Worm (Caenorhabditis elegans) whole organism, young adult: ENCODE results near the gene syx-2.

Experiments
- D2030.7 ChIP-seq: fragments of 200-800 bp; sonication (Bioruptor generic); IDR thresholded peaks from 2 replicates; pipeline ENCODE4 v1.3.6; 2022; ENCODE audit warnings: missing genetic modification reagents, missing genetic modification characterization, missing compliant biosample characterization
- F33H1.4 ChIP-seq: fragments of 200-800 bp; sonication (Bioruptor generic); IDR thresholded peaks from 2 replicates; pipeline ENCODE4 v1.3.6; 2022; ENCODE audit warnings: missing genetic modification reagents, missing genetic modification characterization, missing compliant biosample characterization
- F37B4.10 ChIP-seq: fragments of 200-800 bp; sonication (Bioruptor generic); IDR thresholded peaks from 2 replicates; pipeline ENCODE4 v1.3.6; 2022; ENCODE audit warnings: missing genetic modification characterization, missing compliant biosample characterization
- F52B5.7 ChIP-seq: sonication (generic microtip); optimal IDR thresholded peaks from 2 replicates; lab custom pipeline; 2016; ENCODE audit warnings: mild to moderate bottlenecking, missing genetic modification characterization, missing compliant biosample characterization
- F57A8.1 ChIP-seq: fragments of 200-800 bp; sonication (Bioruptor generic); optimal IDR thresholded peaks from 2 replicates; lab custom pipeline; 2018; ENCODE audit warnings: mild to moderate bottlenecking, missing genetic modification characterization, moderate library complexity, missing compliant biosample characterization
- F57C9.4 ChIP-seq: sonication (generic microtip); optimal IDR thresholded peaks from 2 replicates; lab custom pipeline; 2017; ENCODE audit warnings: mild to moderate bottlenecking, missing genetic modification characterization, missing compliant biosample characterization
- T07F8.4 ChIP-seq: sonication (generic microtip); optimal IDR thresholded peaks from 2 replicates; lab custom pipeline; 2016; ENCODE audit warnings: mild to moderate bottlenecking, missing genetic modification characterization, moderate library complexity, missing compliant biosample characterization
- ama-1 ChIP-seq, 3 experiments: fragments of 150-350 bp in 1 of 3; sonication (generic microtip) in 2 of 3; optimal IDR thresholded peaks; 2 replicates each; lab custom pipeline; 2014 to 2018; ENCODE audit warnings: missing biosample characterization in 2 of 3, missing genetic modification characterization in 2 of 3, missing genetic modification reagents in 2 of 3
- aptf-2 ChIP-seq: fragments of 200-800 bp; sonication (Bioruptor generic); conservative IDR thresholded peaks from 2 replicates; pipeline ENCODE4 v1.3.6; 2022; ENCODE audit warnings: missing genetic modification reagents, missing genetic modification characterization, missing compliant biosample characterization
- attf-5 ChIP-seq: fragments of 200-800 bp; sonication (Bioruptor generic); optimal IDR thresholded peaks from 2 replicates; lab custom pipeline; 2018; ENCODE audit warnings: mild to moderate bottlenecking, missing genetic modification characterization, missing compliant biosample characterization
- attf-6 ChIP-seq: fragments of 200-800 bp; sonication (Bioruptor generic); IDR thresholded peaks from 2 replicates; pipeline ENCODE4 v1.3.6; 2022; ENCODE audit warnings: missing genetic modification reagents, missing genetic modification characterization, missing compliant biosample characterization
- cebp-2 ChIP-seq: fragments of 200-800 bp; sonication (Bioruptor generic); IDR thresholded peaks from 2 replicates; pipeline ENCODE4 v1.3.6; 2022; ENCODE audit warnings: missing genetic modification characterization, missing compliant biosample characterization
- ceh-40 ChIP-seq: fragments of 200-800 bp; sonication (Bioruptor generic); IDR thresholded peaks from 2 replicates; pipeline ENCODE4 v1.3.6; 2022; ENCODE audit warnings: missing genetic modification characterization, missing compliant biosample characterization
- ceh-79 ChIP-seq: sonication (generic microtip); optimal IDR thresholded peaks from 2 replicates; lab custom pipeline; 2017; ENCODE audit warnings: mild to moderate bottlenecking, missing genetic modification characterization, missing compliant biosample characterization
- chd-7 ChIP-seq: sonication (generic microtip); optimal IDR thresholded peaks from 2 replicates; lab custom pipeline; 2016; ENCODE audit warnings: mild to moderate bottlenecking, missing genetic modification characterization, moderate library complexity, missing compliant biosample characterization
- dox-1 ChIP-seq: fragments of 200-800 bp; sonication (Bioruptor generic); IDR thresholded peaks from 2 replicates; pipeline ENCODE4 v1.3.6; 2022; ENCODE audit warnings: missing genetic modification reagents, missing genetic modification characterization, missing compliant biosample characterization
- dpl-1 ChIP-seq: fragments of 150-350 bp; optimal IDR thresholded peaks from 2 replicates; lab custom pipeline; 2014; ENCODE audit warnings: missing biosample characterization, missing genetic modification reagents, missing genetic modification characterization
- efl-1 ChIP-seq: fragments of 150-350 bp; optimal IDR thresholded peaks from 2 replicates; lab custom pipeline; 2014; ENCODE audit warnings: missing biosample characterization, missing genetic modification reagents, missing genetic modification characterization
- egl-44 ChIP-seq: fragments of 200-800 bp; sonication (Bioruptor generic); IDR thresholded peaks from 2 replicates; pipeline ENCODE4 v1.3.6; 2022; ENCODE audit warnings: missing genetic modification reagents, missing genetic modification characterization, missing compliant biosample characterization
- him-1 ChIP-seq: sonication (generic microtip); optimal IDR thresholded peaks from 2 replicates; lab custom pipeline; 2016; ENCODE audit warnings: missing genotype, missing genetic modification reagents, missing genetic modification characterization, missing compliant biosample characterization
- hlh-26 ChIP-seq: fragments of 200-800 bp; sonication (Bioruptor generic); conservative IDR thresholded peaks from 2 replicates; pipeline ENCODE4 v1.3.6; 2022; ENCODE audit warnings: missing genetic modification reagents, missing genetic modification characterization, missing compliant biosample characterization
- hmg-1.2 ChIP-seq: fragments of 200-800 bp; sonication (Bioruptor generic); IDR thresholded peaks from 2 replicates; pipeline ENCODE4 v1.3.6; 2022; ENCODE audit warnings: missing genetic modification reagents, missing genetic modification characterization, missing compliant biosample characterization
- hrde-1 ChIP-seq: sonication (generic microtip); optimal IDR thresholded peaks from 2 replicates; lab custom pipeline; 2016; ENCODE audit warnings: missing genetic modification characterization, mild to moderate bottlenecking, missing compliant biosample characterization, moderate library complexity, missing genotype, missing genetic modification reagents, borderline replicate concordance
- lin-26 ChIP-seq: fragments of 200-800 bp; sonication (Bioruptor generic); IDR thresholded peaks from 2 replicates; pipeline ENCODE4 v1.3.6; 2022; ENCODE audit warnings: missing genetic modification reagents, missing genetic modification characterization, missing compliant biosample characterization
- lin-40 ChIP-seq: sonication (generic microtip); optimal IDR thresholded peaks from 2 replicates; lab custom pipeline; 2016; ENCODE audit warnings: missing genetic modification characterization, mild to moderate bottlenecking, missing compliant biosample characterization, missing genotype, missing genetic modification reagents
- lir-1 ChIP-seq: fragments of 200-800 bp; sonication (Bioruptor generic); conservative IDR thresholded peaks from 2 replicates; pipeline ENCODE4 v1.3.6; 2022; ENCODE audit warnings: missing genetic modification reagents, missing genetic modification characterization, missing compliant biosample characterization
- lsl-1 ChIP-seq: fragments of 200-800 bp; sonication (Bioruptor generic); optimal IDR thresholded peaks from 2 replicates; lab custom pipeline; 2018; ENCODE audit warnings: mild to moderate bottlenecking, missing genetic modification characterization, moderate library complexity, missing compliant biosample characterization
- madf-3 ChIP-seq: fragments of 200-800 bp; sonication (Bioruptor generic); IDR thresholded peaks from 2 replicates; pipeline ENCODE4 v1.3.6; 2022; ENCODE audit warnings: missing genetic modification reagents, missing genetic modification characterization, missing compliant biosample characterization
- mcd-1 ChIP-seq: fragments of 200-800 bp; sonication (Bioruptor generic); IDR thresholded peaks from 2 replicates; pipeline ENCODE4 v1.3.6; 2022; ENCODE audit warnings: missing genetic modification reagents, missing genetic modification characterization, missing compliant biosample characterization
- mel-28 ChIP-seq: sonication (generic microtip); optimal IDR thresholded peaks from 2 replicates; lab custom pipeline; 2016; ENCODE audit warnings: borderline replicate concordance, mild to moderate bottlenecking, missing genetic modification characterization, missing compliant biosample characterization
- mxl-1 ChIP-seq: sonication (generic microtip); optimal IDR thresholded peaks from 2 replicates; lab custom pipeline; 2016; ENCODE audit warnings: missing genetic modification characterization, missing compliant biosample characterization
- nfya-2 ChIP-seq: fragments of 200-800 bp; sonication (Bioruptor generic); IDR thresholded peaks from 2 replicates; pipeline ENCODE4 v1.3.6; 2022; ENCODE audit warnings: missing genetic modification reagents, missing genetic modification characterization, missing compliant biosample characterization
- nfyb-1 ChIP-seq: fragments of 200-800 bp; sonication (Bioruptor generic); IDR thresholded peaks from 2 replicates; pipeline ENCODE4 v1.3.6; 2022; ENCODE audit warnings: missing genetic modification reagents, missing genetic modification characterization, missing compliant biosample characterization
- nhr-120 ChIP-seq: fragments of 200-800 bp; sonication (Bioruptor generic); IDR thresholded peaks from 2 replicates; pipeline ENCODE4 v1.3.6; 2022; ENCODE audit warnings: missing genetic modification characterization, missing compliant biosample characterization
- nhr-27 ChIP-seq: fragments of 200-800 bp; sonication (Bioruptor generic); optimal IDR thresholded peaks from 2 replicates; lab custom pipeline; 2018; ENCODE audit warnings: mild to moderate bottlenecking, missing genetic modification characterization, moderate library complexity, missing compliant biosample characterization
- nhr-90 ChIP-seq: sonication (generic microtip); optimal IDR thresholded peaks from 2 replicates; lab custom pipeline; 2016; ENCODE audit warnings: missing genotype, mild to moderate bottlenecking, missing genetic modification characterization, missing compliant biosample characterization
- sdz-38 ChIP-seq: sonication (generic microtip); optimal IDR thresholded peaks from 2 replicates; lab custom pipeline; 2016; ENCODE audit warnings: missing genotype, missing genetic modification characterization, missing compliant biosample characterization
- snpc-1.3 ChIP-seq: sonication (generic microtip); optimal IDR thresholded peaks from 2 replicates; lab custom pipeline; 2017; ENCODE audit warnings: missing genetic modification characterization, mild to moderate bottlenecking, missing compliant biosample characterization, antibody characterized with exemption, moderate library complexity, missing genotype, missing genetic modification reagents; ENCODE audit not compliant: insufficient read depth
- snpc-4 ChIP-seq, 5 experiments: fragments of 150-350 bp in 1 of 5; sonication (generic microtip) in 4 of 5; optimal IDR thresholded peaks; 2 replicates each; lab custom pipeline; 2014 to 2018; ENCODE audit warnings: missing genetic modification characterization in 5 of 5, missing biosample characterization in 3 of 5, antibody characterized with exemption in 2 of 5, mild to moderate bottlenecking in 2 of 5, missing compliant biosample characterization in 2 of 5, missing genotype in 2 of 5, moderate library complexity in 2 of 5, missing genetic modification reagents in 1 of 5
- sptf-2 ChIP-seq: fragments of 200-800 bp; sonication (Bioruptor generic); optimal IDR thresholded peaks from 2 replicates; lab custom pipeline; 2018; ENCODE audit warnings: mild to moderate bottlenecking, missing genetic modification characterization, missing compliant biosample characterization
- tbp1 ChIP-seq: fragments of 200-800 bp; sonication (Bioruptor generic); optimal IDR thresholded peaks from 2 replicates; lab custom pipeline; 2018; ENCODE audit warnings: mild to moderate bottlenecking, missing genetic modification characterization, missing compliant biosample characterization
- tlf-1 ChIP-seq: fragments of 200-800 bp; sonication (Bioruptor generic); optimal IDR thresholded peaks from 2 replicates; lab custom pipeline; 2018; ENCODE audit warnings: mild to moderate bottlenecking, missing genetic modification characterization, missing compliant biosample characterization
- ztf-22 ChIP-seq: fragments of 200-800 bp; sonication (Bioruptor generic); optimal IDR thresholded peaks from 2 replicates; lab custom pipeline; 2018; ENCODE audit warnings: mild to moderate bottlenecking, missing genetic modification characterization, moderate library complexity, missing compliant biosample characterization
- ztf-28 ChIP-seq: fragments of 200-800 bp; sonication (Bioruptor generic); IDR thresholded peaks from 2 replicates; pipeline ENCODE4 v1.3.6; 2022; ENCODE audit warnings: missing genetic modification reagents, missing genetic modification characterization, missing compliant biosample characterization

The syx-2 gene

DNA sequence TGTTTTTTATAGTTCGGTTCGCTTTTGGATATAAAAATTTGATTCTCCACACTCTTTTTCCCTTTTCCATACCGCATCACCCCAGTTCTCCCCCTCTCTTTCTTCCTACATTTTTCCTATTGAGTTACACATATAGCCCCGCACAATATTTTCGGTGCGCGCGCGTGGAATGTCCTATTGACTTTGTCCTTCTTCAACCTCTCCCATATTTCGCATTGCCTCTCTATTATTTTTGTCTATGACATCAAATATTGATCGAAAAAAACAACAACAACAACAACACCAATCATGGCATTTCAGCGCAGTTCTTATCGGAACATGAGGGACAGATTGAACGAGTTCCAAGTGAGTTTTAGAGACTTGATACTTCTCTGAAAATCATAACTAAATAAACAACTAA is at the start of gene syx-2:
TSS of gene syx-2 (plus strand) at position 301 of the 400 bp plus-strand sequence.
- TF ChIP-seq dox-1 (GFP tag; lab: Robert Waterston, UW), result no peak
- no peak for TF ChIP-seq tlf-1 (GFP tag; lab: Kevin White, UChicago)
- no peak for TF ChIP-seq D2030.7 (GFP tag; lab: Robert Waterston, UW)
- TF ChIP-seq lin-26 (GFP tag; lab: Robert Waterston, UW), result no peak
- no peak for TF ChIP-seq nhr-120 (GFP tag; lab: Robert Waterston, UW)
- TF ChIP-seq hlh-26 (GFP tag; lab: Robert Waterston, UW), result no peak
- no peak for TF ChIP-seq sdz-38
- no peak for TF ChIP-seq nhr-27 (tag; lab: Kevin White, UChicago)
- no peak for TF ChIP-seq egl-44
- no peak for TF ChIP-seq aptf-2 (GFP tag; lab: Robert Waterston, UW)
- no peak for TF ChIP-seq tbp1 (GFP tag; lab: Kevin White, UChicago)
- TF ChIP-seq F52B5.7 (tag; lab: Kevin White, UChicago), result no peak
- no peak for TF ChIP-seq F33H1.4 (GFP tag; lab: Robert Waterston, UW)
- TF ChIP-seq lir-1, result no peak
- TF ChIP-seq F57A8.1 (GFP tag; lab: Kevin White, UChicago), result no peak
- no peak for TF ChIP-seq efl-1 (GFP tag; lab: Kevin White, UChicago)

DNA sequence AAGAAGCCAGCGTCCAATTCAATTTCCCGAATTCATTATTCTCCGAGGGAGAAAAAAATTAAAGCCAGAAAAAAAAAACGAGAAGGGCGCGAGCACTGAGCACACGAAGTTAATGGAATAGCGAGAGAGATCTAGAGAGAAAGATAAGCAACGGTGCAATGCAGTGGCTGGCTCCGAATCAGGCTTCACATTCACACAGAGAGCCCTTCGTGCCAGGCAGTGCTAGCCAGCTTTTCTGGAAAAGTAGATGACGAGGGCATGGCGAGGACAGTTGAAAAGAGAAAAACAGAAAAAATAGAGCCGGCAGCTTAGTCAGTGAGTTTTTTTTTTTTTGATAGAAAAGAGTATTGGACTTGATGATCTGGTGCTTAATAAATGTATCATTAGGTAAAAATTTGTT is 46.3 kb upstream of the syx-2 start:
- no peak for TF ChIP-seq lin-26 (GFP tag; lab: Robert Waterston, UW)
- no peak for TF ChIP-seq T07F8.4 (tag; lab: Kevin White, UChicago)
- no peak for TF ChIP-seq snpc-1.3 (tag; lab: Kevin White, UChicago)
- no peak for TF ChIP-seq sptf-2
- TF ChIP-seq dpl-1 (GFP tag; lab: Kevin White, UChicago), result no peak
- TF ChIP-seq attf-5 (GFP tag; lab: Kevin White, UChicago), result no peak
- TF ChIP-seq nfyb-1 (GFP tag; lab: Robert Waterston, UW), result no peak
- no peak for TF ChIP-seq mcd-1 (GFP tag; lab: Robert Waterston, UW)
- no peak for TF ChIP-seq attf-6 (GFP tag; lab: Robert Waterston, UW)
- no peak for TF ChIP-seq ceh-40
- TF ChIP-seq hmg-1.2 (GFP tag; lab: Robert Waterston, UW), result no peak
- TF ChIP-seq mel-28 (tag; lab: Kevin White, UChicago), result no peak
- TF ChIP-seq chd-7 (tag; lab: Kevin White, UChicago), result no peak
- no peak for TF ChIP-seq mxl-1
- TF ChIP-seq lin-40 (tag; lab: Kevin White, UChicago), result no peak
- no peak for TF ChIP-seq ama-1 (optimal IDR thresholded peaks at IDR 0.05; lab: Kevin White, UChicago)
- no peak for TF ChIP-seq ama-1 (GFP tag; optimal IDR thresholded peaks at IDR 0.05; lab: Kevin White, UChicago)
- TF ChIP-seq F37B4.10, result no peak
- TF ChIP-seq F57A8.1 (GFP tag; lab: Kevin White, UChicago), result no peak
- TF ChIP-seq cebp-2 (GFP tag; lab: Robert Waterston, UW), result no peak
- no peak for TF ChIP-seq lsl-1 (GFP tag; lab: Kevin White, UChicago)

DNA sequence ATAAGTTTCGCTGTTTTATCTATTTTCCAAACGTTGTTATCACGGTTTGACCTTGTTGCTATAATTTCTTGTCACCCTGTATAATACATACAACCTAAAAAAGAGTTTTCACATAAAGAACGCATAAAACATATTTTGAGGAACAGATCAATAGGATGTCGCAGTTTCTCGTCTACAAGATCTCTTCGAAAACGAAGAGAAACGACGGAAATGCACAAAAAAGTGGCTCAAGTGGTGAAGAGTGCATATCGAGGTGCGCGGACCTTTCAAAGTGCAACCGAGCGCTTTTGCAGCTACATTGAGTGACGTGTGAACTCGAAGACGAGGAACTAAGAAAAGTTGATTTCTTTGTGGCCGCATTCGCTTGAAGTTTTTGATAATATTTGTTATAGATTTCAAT is 45.7 kb upstream of the syx-2 start, which contains the start of gene Y26E6A.2:
TSS of gene Y26E6A.2 (minus strand) at position 101 of the 400 bp plus-strand sequence.
- TF ChIP-seq nhr-90 (tag; lab: Kevin White, UChicago) (no peak), snpc-4 (GFP tag; optimal IDR thresholded peaks at IDR 0.05; lab: Kevin White, UChicago) (no peak), snpc-4 (tag; optimal IDR thresholded peaks at IDR 0.05; lab: Kevin White, UChicago) (no peak), ceh-79 (tag; lab: Kevin White, UChicago) (no peak), chd-7 (tag; lab: Kevin White, UChicago) (no peak), madf-3 (no peak), ztf-22 (GFP tag; lab: Kevin White, UChicago) (no peak), hrde-1 (no peak), nfya-2 (no peak), ztf-28 (GFP tag; lab: Robert Waterston, UW) (no peak), him-1 (tag; lab: Kevin White, UChicago) (no peak), nhr-120 (GFP tag; lab: Robert Waterston, UW) (no peak), F57C9.4 (no peak)
